Worm (Caenorhabditis elegans) whole organism, L3 larva: Measurements from ENCODE around the gene gcy-6.

Experiments used
- ceh-28 ChIP-seq: fragments of 150-350 bp; optimal IDR thresholded peaks from 2 replicates; lab custom pipeline; 2014; ENCODE audit warnings: missing biosample characterization, missing genetic modification reagents, missing genetic modification characterization
- unc-62 ChIP-seq: fragments of 150-350 bp; sonication (generic microtip); optimal IDR thresholded peaks from 4 replicates; lab custom pipeline; 2014; ENCODE audit warnings: missing biosample characterization, missing genetic modification reagents, missing genetic modification characterization

- TF ChIP-seq ceh-28 (tag; lab: Kevin White, UChicago) (no peak), unc-62 (GFP tag; lab: Kevin White, UChicago) (no peak)
Observed at ce11 chrV:10319434-10319833, 5.6 kb upstream of the gcy-6 start, which contains the start of gene B0024.11.
